Fruit fly (Drosophila melanogaster) whole organism, prepupa: Measurements from ENCODE around the gene alpha-Man-Ib.

Experiments used
- Blimp-1 ChIP-seq: fragments of 200-800 bp; sonication (Bioruptor generic); optimal IDR thresholded peaks from 3 replicates; lab custom pipeline; 2017; ENCODE audit warnings: missing biosample characterization, missing genetic modification characterization, mild to moderate bottlenecking, moderate library complexity, missing genetic modification reagents
- CG10631 ChIP-seq: fragments of 200-800 bp; sonication (Bioruptor generic); optimal IDR thresholded peaks from 2 replicates; lab custom pipeline; 2016; ENCODE audit warnings: missing biosample characterization, missing genetic modification characterization
- CG10669 ChIP-seq: fragments of 200-800 bp; sonication (Bioruptor generic); optimal IDR thresholded peaks from 3 replicates; lab custom pipeline; 2018; ENCODE audit warnings: missing biosample characterization, mild to moderate bottlenecking, missing genetic modification characterization, moderate library complexity
- CG11294 ChIP-seq: fragments of 200-800 bp; sonication (Bioruptor generic); IDR thresholded peaks from 2 replicates; pipeline ENCODE4 v1.3.6; 2022; ENCODE audit warnings: missing biosample characterization, missing genetic modification characterization
- CG11902 ChIP-seq: fragments of 200-800 bp; sonication (Bioruptor generic); optimal IDR thresholded peaks from 3 replicates; lab custom pipeline; 2016; ENCODE audit warnings: missing biosample characterization, missing genetic modification characterization
- CG15336 ChIP-seq: fragments of 200-800 bp; sonication (Bioruptor generic); IDR thresholded peaks from 2 replicates; pipeline ENCODE4 v1.3.6; 2022; ENCODE audit warnings: missing biosample characterization, missing genetic modification characterization
- CG1621 ChIP-seq: fragments of 200-800 bp; sonication (Bioruptor generic); optimal IDR thresholded peaks from 3 replicates; lab custom pipeline; 2018; ENCODE audit warnings: missing biosample characterization, mild to moderate bottlenecking, missing genetic modification characterization
- CG16779 ChIP-seq: fragments of 200-800 bp; sonication (Bioruptor generic); optimal IDR thresholded peaks from 3 replicates; lab custom pipeline; 2017; ENCODE audit warnings: missing biosample characterization, mild to moderate bottlenecking, missing genetic modification characterization
- CG3032 ChIP-seq: fragments of 200-800 bp; optimal IDR thresholded peaks from 2 replicates; lab custom pipeline; 2019; ENCODE audit warnings: missing biosample characterization, mild to moderate bottlenecking, missing genetic modification characterization, moderate library complexity
- CG31627 ChIP-seq: fragments of 200-800 bp; sonication (Bioruptor generic); optimal IDR thresholded peaks from 3 replicates; lab custom pipeline; 2016; ENCODE audit warnings: missing biosample characterization, missing genetic modification characterization
- CG32006 ChIP-seq: fragments of 200-800 bp; sonication (Bioruptor generic); optimal IDR thresholded peaks from 3 replicates; lab custom pipeline; 2017; ENCODE audit warnings: missing biosample characterization, mild to moderate bottlenecking, missing genetic modification characterization
- CG34406 ChIP-seq: fragments of 200-800 bp; sonication (Bioruptor generic); optimal IDR thresholded peaks from 3 replicates; lab custom pipeline; 2016; ENCODE audit warnings: missing biosample characterization, missing genetic modification characterization
- CG3919 ChIP-seq: fragments of 200-800 bp; sonication (Bioruptor generic); optimal IDR thresholded peaks from 3 replicates; lab custom pipeline; 2016; ENCODE audit warnings: missing biosample characterization, missing genetic modification characterization
- CG4318 ChIP-seq: fragments of 200-800 bp; sonication (Bioruptor generic); optimal IDR thresholded peaks from 3 replicates; lab custom pipeline; 2017; ENCODE audit warnings: missing biosample characterization, mild to moderate bottlenecking, missing genetic modification characterization
- CG6163 ChIP-seq: fragments of 200-800 bp; sonication (Bioruptor generic); IDR thresholded peaks from 3 replicates; pipeline ENCODE4 v1.3.6; 2022; ENCODE audit warnings: missing biosample characterization, missing genetic modification characterization
- CG6276 ChIP-seq: fragments of 200-800 bp; sonication (Bioruptor generic); optimal IDR thresholded peaks from 2 replicates; lab custom pipeline; 2017; ENCODE audit warnings: missing biosample characterization, mild to moderate bottlenecking, missing genetic modification characterization
- CG6808 ChIP-seq: fragments of 200-800 bp; sonication (Bioruptor generic); optimal IDR thresholded peaks from 3 replicates; lab custom pipeline; 2017; ENCODE audit warnings: missing biosample characterization, missing genetic modification characterization, mild to moderate bottlenecking, moderate library complexity, missing genetic modification reagents
- CG6854 ChIP-seq: fragments of 200-800 bp; sonication (Bioruptor generic); optimal IDR thresholded peaks from 2 replicates; lab custom pipeline; 2017; ENCODE audit warnings: missing biosample characterization, mild to moderate bottlenecking, missing genetic modification characterization
- CG7368 ChIP-seq: fragments of 200-800 bp; sonication (Bioruptor generic); optimal IDR thresholded peaks from 3 replicates; lab custom pipeline; 2016; ENCODE audit warnings: missing biosample characterization, missing genetic modification characterization
- CG8119 ChIP-seq: fragments of 200-800 bp; sonication (Bioruptor generic); IDR thresholded peaks from 3 replicates; pipeline ENCODE4 v1.3.6; 2022; ENCODE audit warnings: missing biosample characterization, missing genetic modification characterization
- CG8632 ChIP-seq: fragments of 200-800 bp; sonication (Bioruptor generic); optimal IDR thresholded peaks from 3 replicates; lab custom pipeline; 2016; ENCODE audit warnings: missing biosample characterization, missing genetic modification characterization
- CG9139 ChIP-seq: fragments of 200-800 bp; sonication (Bioruptor generic); optimal IDR thresholded peaks from 3 replicates; lab custom pipeline; 2017; ENCODE audit warnings: missing biosample characterization, mild to moderate bottlenecking, missing genetic modification characterization
- Eip78C ChIP-seq: fragments of 200-800 bp; sonication (Bioruptor generic); peaks from one replicate; lab custom pipeline; 2016; ENCODE audit warnings: missing biosample characterization, missing genetic modification characterization
- Eip93F ChIP-seq: fragments of 200-800 bp; sonication (Bioruptor generic); optimal IDR thresholded peaks from 2 replicates; lab custom pipeline; 2016; ENCODE audit warnings: missing biosample characterization, mild to moderate bottlenecking, missing genetic modification characterization
- Ets21C ChIP-seq: fragments of 200-800 bp; sonication (Bioruptor generic); optimal IDR thresholded peaks from 3 replicates; lab custom pipeline; 2016; ENCODE audit warnings: missing biosample characterization, missing genetic modification characterization
- Ets96B ChIP-seq: fragments of 200-800 bp; optimal IDR thresholded peaks from 2 replicates; lab custom pipeline; 2019; ENCODE audit warnings: missing biosample characterization, mild to moderate bottlenecking, missing genetic modification characterization, moderate library complexity
- Gug ChIP-seq: fragments of 200-800 bp; sonication (Bioruptor generic); IDR thresholded peaks from 2 replicates; pipeline ENCODE4 v1.3.6; 2022; ENCODE audit warnings: missing biosample characterization, missing genetic modification characterization
- Hr4 ChIP-seq: fragments of 200-800 bp; sonication (Bioruptor generic); optimal IDR thresholded peaks from 3 replicates; lab custom pipeline; 2016; ENCODE audit warnings: missing biosample characterization, missing genetic modification characterization
- Lpt ChIP-seq: fragments of 200-800 bp; sonication (Bioruptor generic); optimal IDR thresholded peaks from 3 replicates; lab custom pipeline; 2016; ENCODE audit warnings: missing biosample characterization, missing genetic modification characterization
- Met ChIP-seq: fragments of 200-800 bp; sonication (Bioruptor generic); optimal IDR thresholded peaks from 3 replicates; lab custom pipeline; 2016; ENCODE audit warnings: missing biosample characterization, missing genetic modification characterization
- OdsH ChIP-seq: fragments of 200-800 bp; sonication (Bioruptor generic); optimal IDR thresholded peaks from 3 replicates; lab custom pipeline; 2016; ENCODE audit warnings: missing biosample characterization, missing genetic modification characterization
- Smox ChIP-seq: fragments of 200-800 bp; sonication (Bioruptor generic); optimal IDR thresholded peaks from 3 replicates; lab custom pipeline; 2016; ENCODE audit warnings: missing biosample characterization, missing genetic modification characterization
- Sox102F ChIP-seq: fragments of 200-800 bp; sonication (Bioruptor generic); optimal IDR thresholded peaks from 2 replicates; lab custom pipeline; 2016; ENCODE audit warnings: missing biosample characterization, mild to moderate bottlenecking, missing genetic modification characterization
- Sox14 ChIP-seq: fragments of 200-800 bp; sonication (Bioruptor generic); optimal IDR thresholded peaks from 3 replicates; lab custom pipeline; 2016; ENCODE audit warnings: missing biosample characterization, missing genetic modification characterization
- Sox15 ChIP-seq: fragments of 200-800 bp; sonication (Bioruptor generic); optimal IDR thresholded peaks from 3 replicates; lab custom pipeline; 2016; ENCODE audit warnings: missing biosample characterization, missing genetic modification characterization
- achi ChIP-seq: fragments of 200-800 bp; sonication (Bioruptor generic); optimal IDR thresholded peaks from 3 replicates; lab custom pipeline; 2016; ENCODE audit warnings: missing biosample characterization, missing genetic modification characterization
- acj6 ChIP-seq: fragments of 200-800 bp; sonication (Bioruptor generic); optimal IDR thresholded peaks from 3 replicates; lab custom pipeline; 2016; ENCODE audit warnings: missing biosample characterization, missing genetic modification characterization
- dac ChIP-seq: fragments of 200-800 bp; sonication (Bioruptor generic); optimal IDR thresholded peaks from 2 replicates; lab custom pipeline; 2017; ENCODE audit warnings: missing biosample characterization, mild to moderate bottlenecking, missing genetic modification characterization
- dsx ChIP-seq: fragments of 200-800 bp; optimal IDR thresholded peaks from 3 replicates; lab custom pipeline; 2019; ENCODE audit warnings: missing biosample characterization, mild to moderate bottlenecking, missing genetic modification characterization, moderate library complexity; ENCODE audit not compliant: poor library complexity, severe bottlenecking
- eg ChIP-seq: fragments of 200-800 bp; sonication (Bioruptor generic); IDR thresholded peaks from 3 replicates; pipeline ENCODE4 v1.3.6; 2022; ENCODE audit warnings: missing biosample characterization, missing genetic modification characterization
- esn ChIP-seq: fragments of 200-800 bp; sonication (Bioruptor generic); optimal IDR thresholded peaks from 2 replicates; lab custom pipeline; 2016; ENCODE audit warnings: missing biosample characterization, mild to moderate bottlenecking, missing genetic modification characterization, moderate library complexity
- fd59A ChIP-seq: fragments of 200-800 bp; sonication (Bioruptor generic); optimal IDR thresholded peaks from 2 replicates; lab custom pipeline; 2017; ENCODE audit warnings: missing biosample characterization, mild to moderate bottlenecking, missing genetic modification characterization, missing genetic modification reagents
- fd85E ChIP-seq: fragments of 200-800 bp; sonication (Bioruptor generic); optimal IDR thresholded peaks from 3 replicates; lab custom pipeline; 2016; ENCODE audit warnings: missing biosample characterization, missing genetic modification characterization
- fkh ChIP-seq: fragments of 200-800 bp; sonication (Bioruptor generic); optimal IDR thresholded peaks from 3 replicates; lab custom pipeline; 2017; ENCODE audit warnings: missing biosample characterization, mild to moderate bottlenecking, missing genetic modification characterization, moderate library complexity
- lz ChIP-seq: fragments of 200-800 bp; sonication (Bioruptor generic); optimal IDR thresholded peaks from 3 replicates; lab custom pipeline; 2016; ENCODE audit warnings: missing biosample characterization, missing genetic modification characterization
- net ChIP-seq: fragments of 200-800 bp; sonication (Bioruptor generic); optimal IDR thresholded peaks from 3 replicates; lab custom pipeline; 2016; ENCODE audit warnings: missing biosample characterization, missing genetic modification characterization
- pdm3 ChIP-seq: fragments of 200-800 bp; sonication (Bioruptor generic); optimal IDR thresholded peaks from 3 replicates; lab custom pipeline; 2016; ENCODE audit warnings: missing biosample characterization, missing genetic modification characterization
- salr ChIP-seq, 2 experiments: fragments of 200-800 bp; sonication (Bioruptor generic); optimal IDR thresholded peaks; 3 replicates each; lab custom pipeline; 2016 to 2018; ENCODE audit warnings: missing biosample characterization in 2 of 2, missing genetic modification characterization in 2 of 2, mild to moderate bottlenecking in 1 of 2
- spab ChIP-seq: fragments of 200-800 bp; sonication (Bioruptor generic); optimal IDR thresholded peaks from 2 replicates; lab custom pipeline; 2017; ENCODE audit warnings: missing biosample characterization, mild to moderate bottlenecking, missing genetic modification characterization, missing genetic modification reagents
- ss ChIP-seq, 2 experiments: fragments of 200-800 bp; sonication (Bioruptor generic); optimal IDR thresholded peaks; 2 replicates in 1 of 2; 3 replicates in 1 of 2; lab custom pipeline; 2017 to 2018; ENCODE audit warnings: mild to moderate bottlenecking in 2 of 2, missing biosample characterization in 2 of 2, missing genetic modification characterization in 2 of 2, moderate library complexity in 1 of 2
- topi ChIP-seq: fragments of 200-800 bp; sonication (Bioruptor generic); optimal IDR thresholded peaks from 3 replicates; lab custom pipeline; 2016; ENCODE audit warnings: missing biosample characterization, missing genetic modification characterization

Gene alpha-Man-Ib

DNA sequence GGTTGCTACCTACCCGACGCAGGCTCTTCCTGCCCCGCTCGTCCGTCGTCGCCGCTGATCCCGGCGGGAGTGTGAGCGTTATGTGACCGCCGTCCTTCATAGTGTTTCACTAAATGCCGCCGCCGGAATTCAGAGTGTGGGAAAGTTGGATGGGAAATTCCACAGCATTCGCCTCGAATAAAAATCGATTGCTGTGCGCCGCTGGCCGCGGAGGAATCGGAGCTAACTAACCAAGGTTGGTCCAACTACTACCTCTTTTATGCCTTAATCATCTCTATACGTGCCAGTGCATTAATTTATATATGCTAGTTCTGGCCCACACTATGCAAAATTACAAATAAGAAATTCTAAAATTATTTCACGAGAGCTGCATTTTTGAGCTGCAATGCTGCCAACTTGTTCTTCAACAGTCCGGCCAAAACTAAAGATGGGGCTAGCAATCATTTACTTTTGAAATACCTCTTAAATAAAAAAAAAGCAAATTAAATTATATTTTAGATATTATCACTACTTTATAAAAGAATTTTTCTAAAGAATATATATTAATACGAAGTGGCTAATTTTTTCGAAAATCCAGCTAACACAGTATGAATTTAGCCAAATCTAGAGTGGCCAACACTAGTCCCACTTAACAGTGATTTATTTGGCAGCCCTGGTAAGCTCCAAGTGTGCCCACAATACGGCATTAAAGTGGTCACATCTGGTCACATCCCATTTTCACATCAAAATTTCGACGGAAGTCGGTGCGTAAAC lies at the start of gene alpha-Man-Ib, which contains the start of gene Pdhb:
Gene alpha-Man-Ib (minus strand): TSS at position 425 of the 753 bp plus-strand sequence.
Gene Pdhb (plus strand): TSS at position 674 of the 753 bp plus-strand sequence.
- TF ChIP-seq Ets21C (GFP tag; lab: Kevin White, UChicago) = no peak
- TF ChIP-seq eg = peak; percentile 71
- TF ChIP-seq Eip93F (GFP tag; lab: Kevin White, UChicago) = peak; percentile 63
- no peak for TF ChIP-seq Lpt (GFP tag; lab: Kevin White, UChicago)
- TF ChIP-seq CG4318 = no peak
- no peak for TF ChIP-seq dsx (GFP tag; lab: Kevin White, UChicago)
- TF ChIP-seq Sox15 = peak; percentile 63
- peak; percentile 2 for TF ChIP-seq fd59A (GFP tag; lab: Kevin White, UChicago)
- TF ChIP-seq Gug (GFP tag; lab: Robert Waterston, UW) = peak; percentile 57; the same call in 1 of the 2 replicates
- TF ChIP-seq Eip78C (GFP tag; lab: Kevin White, UChicago) = no peak
- TF ChIP-seq Ets96B (tag; lab: Kevin White, UChicago) = no peak
- no peak for TF ChIP-seq dac
- TF ChIP-seq Blimp-1 = no peak
- no peak for TF ChIP-seq salr (GFP tag; optimal IDR thresholded peaks at IDR 0.05; lab: Kevin White, UChicago)
- TF ChIP-seq CG31627 (GFP tag; lab: Kevin White, UChicago) = peak; percentile 68
- TF ChIP-seq topi (GFP tag; lab: Kevin White, UChicago) = no peak
- TF ChIP-seq esn = peak; percentile 66
- no peak for TF ChIP-seq Hr4 (GFP tag; lab: Kevin White, UChicago)
- TF ChIP-seq Sox14 = no peak
- peak; percentile 59 for TF ChIP-seq CG11902 (GFP tag; lab: Kevin White, UChicago)
- TF ChIP-seq ss (GFP tag; optimal IDR thresholded peaks at IDR 0.05; lab: Kevin White, UChicago) = no peak
- peak; percentile 77 for TF ChIP-seq CG3032 (tag; lab: Kevin White, UChicago)
- TF ChIP-seq lz = peak; percentile 65
- peak; percentile 46; the same call in 1 of the 2 replicates for TF ChIP-seq CG11294 (GFP tag; lab: Robert Waterston, UW)
- no peak for TF ChIP-seq CG6854
- no peak for TF ChIP-seq CG34406 (GFP tag; lab: Kevin White, UChicago)
- TF ChIP-seq CG15336 (GFP tag; lab: Robert Waterston, UW) = no peak
- no peak for TF ChIP-seq pdm3 (GFP tag; lab: Kevin White, UChicago)
- TF ChIP-seq CG10669 (GFP tag; lab: Kevin White, UChicago) = no peak
- no peak for TF ChIP-seq CG6276 (GFP tag; lab: Kevin White, UChicago)
- TF ChIP-seq fkh (GFP tag; lab: Kevin White, UChicago) = peak; percentile 45
- no peak for TF ChIP-seq CG6808
- peak; percentile 31 for TF ChIP-seq CG8632 (GFP tag; lab: Kevin White, UChicago)
- no peak for TF ChIP-seq OdsH
- peak; percentile 65; the same call in 2 of the 3 replicates for TF ChIP-seq CG6163
- no peak for TF ChIP-seq CG32006 (GFP tag; lab: Kevin White, UChicago)
- peak; percentile 31 for TF ChIP-seq CG7368 (GFP tag; lab: Kevin White, UChicago)
- no peak for TF ChIP-seq CG10631 (GFP tag; lab: Kevin White, UChicago)
- no peak for TF ChIP-seq spab
- TF ChIP-seq Met (GFP tag; lab: Kevin White, UChicago) = no peak
- no peak for TF ChIP-seq Smox (GFP tag; lab: Kevin White, UChicago)
- no peak for TF ChIP-seq CG9139 (GFP tag; lab: Kevin White, UChicago)
- peak; percentile 73 for TF ChIP-seq acj6 (GFP tag; lab: Kevin White, UChicago)
- TF ChIP-seq CG1621 (tag; lab: Kevin White, UChicago) = no peak
- TF ChIP-seq achi = no peak
- no peak for TF ChIP-seq fd85E
- no peak for TF ChIP-seq CG8119 (GFP tag; lab: Robert Waterston, UW)
- TF ChIP-seq CG3919 (GFP tag; lab: Kevin White, UChicago) = no peak
- TF ChIP-seq Sox102F (GFP tag; lab: Kevin White, UChicago) = no peak
- TF ChIP-seq net (GFP tag; lab: Kevin White, UChicago) = no peak
- TF ChIP-seq CG16779 = no peak
